Worm (Caenorhabditis elegans) whole organism, midembryonic: ENCODE results near the gene F46C8.8.

Experiments
- T22C8.4 ChIP-seq: fragments of 200-800 bp; sonication (Bioruptor generic); IDR thresholded peaks from 2 replicates; pipeline ENCODE4 v1.3.6; 2022; ENCODE audit warnings: missing genetic modification characterization, missing compliant biosample characterization
- klf-2 ChIP-seq: fragments of 200-800 bp; sonication (Bioruptor generic); conservative IDR thresholded peaks from 2 replicates; pipeline ENCODE4 v1.3.6; 2022; ENCODE audit warnings: missing genetic modification reagents, missing genetic modification characterization, missing compliant biosample characterization

- TF ChIP-seq T22C8.4 (no peak), klf-2 (no peak)
These were observed 6.5 kb downstream of the F46C8.8 start for ce11 chrX:7547696-7548095.
